Worm (Caenorhabditis elegans): ENCODE measurements around the gene col-166.

The col-166 gene

DNA sequence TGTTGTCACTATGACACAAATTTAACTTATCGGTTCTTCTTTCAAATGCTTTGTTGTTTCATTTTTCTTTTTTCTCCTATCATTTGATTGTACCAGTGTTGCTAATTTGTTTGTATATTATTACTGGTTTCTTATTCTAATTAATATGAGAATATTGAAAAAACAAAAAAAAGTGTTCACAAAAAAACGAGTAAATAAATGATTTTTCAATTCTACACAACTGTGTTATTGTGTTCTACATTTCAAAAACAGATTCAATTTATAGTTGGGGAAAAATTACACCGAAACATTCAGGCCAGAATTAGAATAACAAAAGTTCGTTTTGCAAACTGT, 26.3 kb upstream of the col-166 start:
- TF ChIP-seq C34F6.9 (tag; optimal IDR thresholded peaks at IDR 0.05): peak; percentile 21
- TF ChIP-seq egl-27 (tag; optimal IDR thresholded peaks at IDR 0.05): peak; percentile 3
- TF ChIP-seq mbf-1 (tag; optimal IDR thresholded peaks at IDR 0.05): no peak
- peak; percentile 14 for TF ChIP-seq R02D3.7 (tag; optimal IDR thresholded peaks at IDR 0.05)
- peak; percentile 3 for TF ChIP-seq nhr-77 (tag; optimal IDR thresholded peaks at IDR 0.05)
- TF ChIP-seq lin-11 (tag; optimal IDR thresholded peaks at IDR 0.05): no peak
- peak; percentile 9 for TF ChIP-seq unc-55 (GFP tag; optimal IDR thresholded peaks at IDR 0.05)

DNA sequence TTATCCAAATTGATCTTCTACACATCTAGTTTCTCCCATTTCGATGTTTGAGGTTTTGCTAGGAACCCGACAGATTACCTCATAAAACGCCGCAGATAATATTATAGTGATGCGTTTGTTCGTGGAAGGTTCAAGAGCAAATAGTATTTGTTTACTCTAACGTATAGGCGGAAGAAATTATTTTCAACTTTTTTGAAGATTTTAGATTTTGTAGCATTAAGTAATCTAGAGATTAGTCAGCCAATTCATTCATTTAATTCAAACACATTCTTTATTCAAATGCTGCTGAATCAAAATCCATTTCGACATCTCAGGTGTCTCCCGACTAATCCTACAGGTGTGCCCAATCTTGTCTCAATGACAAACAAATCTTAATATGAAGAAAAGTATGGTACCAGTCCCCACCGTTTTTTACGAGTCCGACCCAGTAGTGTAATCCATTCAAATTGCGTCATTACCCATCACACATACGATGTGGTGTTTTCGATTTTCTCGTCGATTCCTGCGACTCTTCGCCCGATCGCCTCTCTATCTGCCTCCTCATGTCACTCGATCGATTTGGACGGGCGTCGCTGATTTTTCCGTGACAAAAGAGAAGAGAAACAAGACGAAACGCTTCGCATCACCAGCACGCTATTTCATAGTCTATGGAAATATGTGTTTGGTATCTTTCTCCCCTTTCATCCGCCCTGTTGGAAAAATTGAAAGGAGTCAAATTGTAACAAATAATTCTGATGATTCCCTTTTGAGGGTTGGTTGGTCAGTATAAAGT, 25.7 kb upstream of the col-166 start:
- no peak for TF ChIP-seq unc-62 (GFP tag; optimal IDR thresholded peaks at IDR 0.05)
- TF ChIP-seq crh-2 (tag; optimal IDR thresholded peaks at IDR 0.05): peak; percentile 58
- peak; percentile 52 for TF ChIP-seq blmp-1 (tag; optimal IDR thresholded peaks at IDR 0.05; ENCODE audit: insufficient read depth)
- TF ChIP-seq aly-2 (tag; optimal IDR thresholded peaks at IDR 0.05): no peak
- no peak for TF ChIP-seq lin-39 (tag; optimal IDR thresholded peaks at IDR 0.05)
- peak; percentile 91 for TF ChIP-seq ama-1 (optimal IDR thresholded peaks at IDR 0.05)
- peak in 1 of 2 experiments; percentile 33 for TF ChIP-seq mdl-1 (tag; optimal IDR thresholded peaks at IDR 0.05)
- TF ChIP-seq nhr-21 (tag; optimal IDR thresholded peaks at IDR 0.05): peak; percentile 52
- TF ChIP-seq C34F6.9 (tag; optimal IDR thresholded peaks at IDR 0.05): no peak
- peak; percentile 33 for TF ChIP-seq nhr-10 (tag; optimal IDR thresholded peaks at IDR 0.05)
- no peak for TF ChIP-seq unc-39 (tag; optimal IDR thresholded peaks at IDR 0.05)
- no peak for TF ChIP-seq ztf-11 (tag; optimal IDR thresholded peaks at IDR 0.05)
- peak; percentile 68 for TF ChIP-seq sma-9 (GFP tag; optimal IDR thresholded peaks at IDR 0.05)
- TF ChIP-seq sma-9 (tag; optimal IDR thresholded peaks at IDR 0.05): no peak
- TF ChIP-seq fos-1 (tag; optimal IDR thresholded peaks at IDR 0.05): peak; percentile 51
- no peak for TF ChIP-seq ceh-16 (tag; optimal IDR thresholded peaks at IDR 0.05)
- no peak for TF ChIP-seq nhr-77 (tag; optimal IDR thresholded peaks at IDR 0.05)
- no peak for TF ChIP-seq peb-1 (tag; optimal IDR thresholded peaks at IDR 0.05)
- TF ChIP-seq nhr-23 (tag; optimal IDR thresholded peaks at IDR 0.05): no peak
- no peak for TF ChIP-seq ZK546.5 (tag; optimal IDR thresholded peaks at IDR 0.05)
- TF ChIP-seq ztf-4 (tag; optimal IDR thresholded peaks at IDR 0.05): peak; percentile 88
- no peak for TF ChIP-seq zag-1 (tag; optimal IDR thresholded peaks at IDR 0.05)
- no peak for TF ChIP-seq R02D3.7 (tag; optimal IDR thresholded peaks at IDR 0.05)
- TF ChIP-seq unc-55 (GFP tag; optimal IDR thresholded peaks at IDR 0.05): no peak
- TF ChIP-seq ceh-82 (tag; optimal IDR thresholded peaks at IDR 0.05): no peak
- TF ChIP-seq lin-13 (GFP tag; optimal IDR thresholded peaks at IDR 0.05): peak; percentile 58
- no peak for TF ChIP-seq nhr-12 (tag; optimal IDR thresholded peaks at IDR 0.05)
- peak; percentile 64 for TF ChIP-seq F13H6.1 (tag; optimal IDR thresholded peaks at IDR 0.05)
- no peak for TF ChIP-seq dmd-4 (tag; optimal IDR thresholded peaks at IDR 0.05)
- peak; percentile 58 for TF ChIP-seq Y55F3AM.14 (GFP tag; optimal IDR thresholded peaks at IDR 0.05)
- no peak for TF ChIP-seq elt-3 (tag; optimal IDR thresholded peaks at IDR 0.05)
- peak in 1 of 2 experiments; percentile 61 for TF ChIP-seq lsy-2 (tag; optimal IDR thresholded peaks at IDR 0.05)
- no peak for TF ChIP-seq alr-1 (tag; optimal IDR thresholded peaks at IDR 0.05)
- TF ChIP-seq sem-4 (tag; optimal IDR thresholded peaks at IDR 0.05): peak; percentile 78
- TF ChIP-seq mbf-1 (tag; optimal IDR thresholded peaks at IDR 0.05): no peak
- peak; percentile 98 for TF ChIP-seq nhr-129 (tag; optimal IDR thresholded peaks at IDR 0.05)
- TF ChIP-seq nhr-6 (tag; optimal IDR thresholded peaks at IDR 0.05): no peak
- TF ChIP-seq sma-3 (GFP tag; optimal IDR thresholded peaks at IDR 0.05): peak; percentile 15
- TF ChIP-seq snpc-4 (tag; optimal IDR thresholded peaks at IDR 0.05): no peak
- TF ChIP-seq nhr-25 (tag; optimal IDR thresholded peaks at IDR 0.05): peak; percentile 68
- no peak for TF ChIP-seq egl-27 (tag; optimal IDR thresholded peaks at IDR 0.05)
- no peak for TF ChIP-seq skn-1 (tag; optimal IDR thresholded peaks at IDR 0.05)
- no peak for TF ChIP-seq nhr-237 (tag; optimal IDR thresholded peaks at IDR 0.05)
- TF ChIP-seq elt-1 (tag; optimal IDR thresholded peaks at IDR 0.05): no peak
- TF ChIP-seq nhr-11 (tag; optimal IDR thresholded peaks at IDR 0.05): peak; percentile 30
- TF ChIP-seq lin-11 (tag; optimal IDR thresholded peaks at IDR 0.05): no peak
- TF ChIP-seq ztf-1 (GFP tag; conservative IDR thresholded peaks at IDR 0.05): no peak
- no peak for TF ChIP-seq gmeb-1 (tag; optimal IDR thresholded peaks at IDR 0.05)
- no peak for TF ChIP-seq mab-5 (tag; optimal IDR thresholded peaks at IDR 0.05)

Data from whole organism, L2 larva.